Fruit fly (Drosophila melanogaster): ENCODE results near the gene ras.

The ras gene

dm6 chrX:10786443-10787097, 42.3 kb downstream of the ras start, which contains the start of the genes Ant2 and sesB (continued):
- TF ChIP-seq CG2889 (GFP tag; IDR thresholded peaks at IDR 0.05) (no peak), CG9876 (GFP tag; optimal IDR thresholded peaks at IDR 0.05) (no peak), inv (GFP tag; IDR thresholded peaks at IDR 0.05; ENCODE audit: partially characterized antibody) (peak; percentile 76), stwl (tag; optimal IDR thresholded peaks at IDR 0.05) (peak; percentile 53), CG9609 (GFP tag; optimal IDR thresholded peaks at IDR 0.05) (no peak), Lhr (GFP tag; optimal IDR thresholded peaks at IDR 0.05) (peak; percentile 27), bbx (GFP tag; IDR thresholded peaks at IDR 0.05; ENCODE audit: partially characterized antibody) (peak; percentile 82), CG10267 (tag; optimal IDR thresholded peaks at IDR 0.05) (peak; percentile 0)

dm6 chrX:10787352-10787751, 43.0 kb downstream of the ras start:
- TF ChIP-seq CG8478 (optimal IDR thresholded peaks at IDR 0.05): no peak
- TF ChIP-seq bbx (GFP tag; IDR thresholded peaks at IDR 0.05; ENCODE audit: partially characterized antibody): peak; percentile 55; the same call in 1 of the 2 replicates
- TF ChIP-seq tap (tag; optimal IDR thresholded peaks at IDR 0.05): no peak
- TF ChIP-seq otp (GFP tag; IDR thresholded peaks at IDR 0.05): no peak
- no peak for TF ChIP-seq stwl (tag; optimal IDR thresholded peaks at IDR 0.05)
- no peak for TF ChIP-seq CG13424 (tag; optimal IDR thresholded peaks at IDR 0.05)
- no peak for TF ChIP-seq CG8089 (GFP tag; optimal IDR thresholded peaks at IDR 0.05)
- no peak for TF ChIP-seq sr (GFP tag; IDR thresholded peaks at IDR 0.05)
- TF ChIP-seq yki (optimal IDR thresholded peaks at IDR 0.05): no peak
- TF ChIP-seq mam (GFP tag; optimal IDR thresholded peaks at IDR 0.05): no peak
- TF ChIP-seq Xbp1 (GFP tag; optimal IDR thresholded peaks at IDR 0.05): no peak
- TF ChIP-seq hkb (optimal IDR thresholded peaks at IDR 0.05): no peak
- no peak for TF ChIP-seq hkb (GFP tag; IDR thresholded peaks at IDR 0.05)
- TF ChIP-seq Poxn (GFP tag; IDR thresholded peaks at IDR 0.05): no peak
- no peak for TF ChIP-seq tup (GFP tag; optimal IDR thresholded peaks at IDR 0.05)
- no peak for TF ChIP-seq CG1832 (GFP tag; optimal IDR thresholded peaks at IDR 0.05)
- no peak for TF ChIP-seq CG6272 (GFP tag; IDR thresholded peaks at IDR 0.05)
- peak; percentile 76 for TF ChIP-seq wek (GFP tag; optimal IDR thresholded peaks at IDR 0.05)
- no peak for TF ChIP-seq sisA (GFP tag; IDR thresholded peaks at IDR 0.05)
- TF ChIP-seq ap (GFP tag; IDR thresholded peaks at IDR 0.05): no peak
- no peak for TF ChIP-seq pum (GFP tag; optimal IDR thresholded peaks at IDR 0.05)
- no peak for TF ChIP-seq Dip3 (GFP tag; optimal IDR thresholded peaks at IDR 0.05)
- TF ChIP-seq CG6791 (GFP tag; IDR thresholded peaks at IDR 0.05; ENCODE audit: partially characterized antibody): 0 out of 3 replicates have a peak, but pooled peaks have one; percentile 20
- TF ChIP-seq trh (GFP tag; optimal IDR thresholded peaks at IDR 0.05): no peak
- no peak for TF ChIP-seq chinmo (GFP tag; IDR thresholded peaks at IDR 0.05; ENCODE audit: partially characterized antibody)
- no peak for TF ChIP-seq CG4617 (GFP tag; optimal IDR thresholded peaks at IDR 0.05; ENCODE audit: borderline replicate concordance)
- TF ChIP-seq nerfin-2 (GFP tag; IDR thresholded peaks at IDR 0.05; ENCODE audit: partially characterized antibody): peak; percentile 9; the same call in 1 of the 2 replicates
- TF ChIP-seq CG10979 (tag; optimal IDR thresholded peaks at IDR 0.05): no peak
- TF ChIP-seq Kr (GFP tag; optimal IDR thresholded peaks at IDR 0.05): no peak
- TF ChIP-seq kay (GFP tag; optimal IDR thresholded peaks at IDR 0.05): no peak
- no peak for TF ChIP-seq HmgZ (tag; optimal IDR thresholded peaks at IDR 0.05)
- TF ChIP-seq CG7786 (GFP tag; optimal IDR thresholded peaks at IDR 0.05): no peak
- no peak for TF ChIP-seq slbo (GFP tag; IDR thresholded peaks at IDR 0.05)
- no peak for TF ChIP-seq CG12942 (GFP tag; optimal IDR thresholded peaks at IDR 0.05)
- TF ChIP-seq CG14965 (GFP tag; optimal IDR thresholded peaks at IDR 0.05; ENCODE audit: borderline replicate concordance): no peak
- TF ChIP-seq ash1 (GFP tag; optimal IDR thresholded peaks at IDR 0.05): no peak
- no peak for TF ChIP-seq CG8290 (GFP tag; optimal IDR thresholded peaks at IDR 0.05)
- peak in 1 of 2 experiments; percentile 28 for TF ChIP-seq CG8290 (tag; optimal IDR thresholded peaks at IDR 0.05)
- no peak for TF ChIP-seq shn (GFP tag; optimal IDR thresholded peaks at IDR 0.05)
- no peak for TF ChIP-seq HHEX (GFP tag; optimal IDR thresholded peaks at IDR 0.05)
- TF ChIP-seq Hey (tag; optimal IDR thresholded peaks at IDR 0.05): no peak
- TF ChIP-seq Dbx (GFP tag; IDR thresholded peaks at IDR 0.05): no peak
- TF ChIP-seq gfzf (GFP tag; optimal IDR thresholded peaks at IDR 0.05): no peak
- TF ChIP-seq gem (tag; optimal IDR thresholded peaks at IDR 0.05): peak; percentile 30

Data from whole organism, embryonic.